Worm (Caenorhabditis elegans) whole organism, mixed stage, embryonic: ENCODE results near the gene C05C10.5.

Source experiments
- ceh-83 ChIP-seq: fragments of 200-800 bp; sonication (Bioruptor generic); optimal IDR thresholded peaks from 2 replicates; lab custom pipeline; 2018; ENCODE audit warnings: mild to moderate bottlenecking, missing genetic modification characterization, missing compliant biosample characterization
- lin-13 ChIP-seq: fragments of 150-350 bp; optimal IDR thresholded peaks from 2 replicates; lab custom pipeline; 2014; ENCODE audit warnings: missing biosample characterization, missing genetic modification characterization
- lsy-2 ChIP-seq: fragments of 150-350 bp; optimal IDR thresholded peaks from 2 replicates; lab custom pipeline; 2014; ENCODE audit warnings: missing biosample characterization, missing genetic modification characterization
- mab-5 ChIP-seq: fragments of 150-350 bp; optimal IDR thresholded peaks from 2 replicates; lab custom pipeline; 2014; ENCODE audit warnings: missing biosample characterization, missing genetic modification characterization
- mep-1 ChIP-seq: fragments of 150-350 bp; optimal IDR thresholded peaks from 2 replicates; lab custom pipeline; 2017; ENCODE audit warnings: missing biosample characterization, missing genetic modification reagents, missing genetic modification characterization, inconsistent platforms
- nhr-76 ChIP-seq: sonication (generic microtip); optimal IDR thresholded peaks from 2 replicates; lab custom pipeline; 2017; ENCODE audit warnings: missing biosample characterization, missing genetic modification characterization
- unc-39 ChIP-seq: fragments of 150-350 bp; optimal IDR thresholded peaks from 2 replicates; lab custom pipeline; 2014; ENCODE audit warnings: missing biosample characterization, missing genetic modification characterization
- unc-62 ChIP-seq: fragments of 150-350 bp; optimal IDR thresholded peaks from 2 replicates; lab custom pipeline; 2014; ENCODE audit warnings: missing biosample characterization, missing genetic modification reagents, missing genetic modification characterization
- zip-8 ChIP-seq: fragments of 150-350 bp; optimal IDR thresholded peaks from 2 replicates; lab custom pipeline; 2014; ENCODE audit warnings: missing biosample characterization, missing genetic modification characterization
- ztf-11 ChIP-seq: fragments of 150-350 bp; optimal IDR thresholded peaks from 2 replicates; lab custom pipeline; 2014; ENCODE audit warnings: missing biosample characterization, missing genetic modification characterization

- TF ChIP-seq unc-62 (GFP tag; lab: Kevin White, UChicago), result no peak
- no peak for TF ChIP-seq nhr-76 (tag; lab: Kevin White, UChicago)
- no peak for TF ChIP-seq mab-5 (tag; lab: Kevin White, UChicago)
- TF ChIP-seq zip-8 (tag; lab: Kevin White, UChicago), result no peak
- no peak for TF ChIP-seq unc-39 (tag; lab: Kevin White, UChicago)
- TF ChIP-seq lsy-2, result no peak
- TF ChIP-seq mep-1 (tag; lab: Kevin White, UChicago), result no peak
- TF ChIP-seq ztf-11 (tag; lab: Kevin White, UChicago), result no peak
- TF ChIP-seq lin-13 (tag; lab: Kevin White, UChicago), result no peak
- TF ChIP-seq ceh-83 (GFP tag; lab: Kevin White, UChicago), result no peak
These were observed 18.4 kb upstream of the C05C10.5 start, which contains the start of gene pho-10 for ce11 chrII:9920468-9920867.
